Fruit fly (Drosophila melanogaster): ENCODE data around the gene CG18814.

Gene CG18814

DNA sequence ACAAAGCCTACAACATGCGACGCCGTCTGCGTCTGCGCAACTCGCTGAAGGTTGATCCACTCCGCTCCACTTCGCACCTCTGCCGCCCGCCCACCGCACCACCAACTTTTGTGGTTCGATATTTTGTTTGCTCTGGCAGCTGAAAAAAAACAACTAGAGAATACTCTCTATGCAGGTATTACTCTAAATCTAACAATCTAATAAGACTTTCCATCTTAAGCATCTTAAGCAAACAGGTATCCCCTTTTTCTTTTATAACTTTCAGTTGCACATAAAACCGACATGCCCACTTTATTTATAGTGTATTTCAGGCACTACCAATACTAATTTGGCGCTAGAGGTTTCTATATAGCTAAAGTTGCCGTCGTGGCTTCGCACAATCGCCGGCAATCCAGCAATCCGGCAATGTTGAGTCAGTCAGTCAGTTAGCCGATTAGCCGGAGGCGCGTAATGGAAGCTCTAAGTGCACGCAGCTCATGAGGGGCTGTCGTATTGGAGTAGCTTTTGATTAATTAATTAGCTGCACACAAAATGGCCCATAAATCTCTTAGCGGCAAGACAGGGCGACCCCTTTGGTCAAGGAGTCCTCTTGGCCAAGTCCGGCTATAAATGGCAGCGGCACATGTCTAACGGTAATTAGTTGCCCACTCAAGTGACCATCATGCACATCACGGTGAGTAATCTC is 41.3 kb upstream of the CG18814 start, which contains the start of gene CG13058:
Gene CG13058, plus strand, starts transcription at position 635 of the 685 bp plus-strand sequence.
- TF ChIP-seq CrebA (GFP tag; optimal IDR thresholded peaks at IDR 0.05; ENCODE audit: borderline replicate concordance) (no peak), sv (GFP tag; optimal IDR thresholded peaks at IDR 0.05) (peak; percentile 50)

DNA sequence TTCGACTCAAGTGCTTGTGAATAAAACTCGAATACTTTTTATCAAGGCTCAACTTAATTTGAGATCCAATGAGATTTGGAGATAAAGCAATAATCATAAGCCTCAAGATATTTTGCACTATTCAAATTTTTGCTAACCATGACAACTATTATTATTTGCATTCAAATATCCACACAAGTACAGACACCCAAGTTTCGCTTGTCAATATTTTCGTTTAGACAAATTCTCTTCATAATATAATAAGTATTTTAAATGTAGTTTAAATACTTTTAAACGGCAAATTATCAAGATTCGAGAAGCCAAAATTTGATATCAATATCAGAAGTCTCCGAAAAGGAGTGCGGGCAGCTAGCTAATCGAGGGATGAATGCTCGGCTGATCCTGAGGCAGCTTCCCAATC is 40.1 kb upstream of the CG18814 start, which contains the start of gene CG33061:
Gene CG33061, plus strand, starts transcription at position 301 of the 400 bp plus-strand sequence.
- TF ChIP-seq Mio (GFP tag; optimal IDR thresholded peaks at IDR 0.05), result no peak
- no peak for TF ChIP-seq Abd-B (GFP tag; optimal IDR thresholded peaks at IDR 0.05)
- TF ChIP-seq dl (GFP tag; optimal IDR thresholded peaks at IDR 0.05; ENCODE audit: insufficient read depth in 1 of 2, partially characterized antibody in 2 of 2), result no peak
- no peak for TF ChIP-seq br (GFP tag; optimal IDR thresholded peaks at IDR 0.05)
- no peak for TF ChIP-seq h (GFP tag; optimal IDR thresholded peaks at IDR 0.05)
- no peak for TF ChIP-seq usp (GFP tag; optimal IDR thresholded peaks at IDR 0.05)
- no peak for TF ChIP-seq CG9705 (GFP tag; optimal IDR thresholded peaks at IDR 0.05)
- no peak for TF ChIP-seq Sp1 (GFP tag; optimal IDR thresholded peaks at IDR 0.05)
- TF ChIP-seq lola (GFP tag; optimal IDR thresholded peaks at IDR 0.05), result no peak
- no peak for TF ChIP-seq dsf (GFP tag; optimal IDR thresholded peaks at IDR 0.05; ENCODE audit: borderline replicate concordance)
- TF ChIP-seq ey (GFP tag; optimal IDR thresholded peaks at IDR 0.05), result no peak
- TF ChIP-seq Rel (GFP tag; optimal IDR thresholded peaks at IDR 0.05), result no peak
- TF ChIP-seq Rel (tag; optimal IDR thresholded peaks at IDR 0.05), result no peak
- TF ChIP-seq woc (GFP tag; optimal IDR thresholded peaks at IDR 0.05), result no peak
- TF ChIP-seq HLH106 (tag; optimal IDR thresholded peaks at IDR 0.05), result no peak
- no peak for TF ChIP-seq jim (GFP tag; optimal IDR thresholded peaks at IDR 0.05)
- no peak for TF ChIP-seq Hnf4 (GFP tag; optimal IDR thresholded peaks at IDR 0.05)
- no peak for TF ChIP-seq Hr83 (GFP tag; optimal IDR thresholded peaks at IDR 0.05; ENCODE audit: poor library complexity, severe bottlenecking)
- no peak for TF ChIP-seq CG32264 (GFP tag; optimal IDR thresholded peaks at IDR 0.05)
- TF ChIP-seq sage (GFP tag; optimal IDR thresholded peaks at IDR 0.05), result no peak

DNA sequence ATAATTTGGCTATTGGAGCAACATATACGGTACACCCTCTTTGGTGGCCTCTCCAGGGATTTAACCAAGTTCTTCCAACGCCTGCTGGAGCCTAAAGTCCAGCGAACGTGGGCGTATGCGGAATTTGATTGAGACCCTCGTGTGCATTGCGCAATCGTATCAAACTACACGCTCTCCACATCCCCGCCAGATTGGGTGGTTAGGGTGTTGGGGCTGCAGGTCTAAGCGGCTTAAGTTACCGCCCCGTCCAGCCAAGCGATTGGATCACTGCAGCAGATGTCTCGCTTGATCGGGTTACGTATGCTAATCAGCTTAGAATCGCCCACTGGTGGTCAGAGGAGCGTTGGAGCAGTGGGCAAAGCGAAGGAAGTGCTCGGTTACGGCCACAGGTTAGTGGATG is 38.9 kb upstream of the CG18814 start, which contains the start of gene CG33060:
Gene CG33060, plus strand, starts transcription at position 301 of the 400 bp plus-strand sequence.
- TF ChIP-seq Rel (GFP tag; optimal IDR thresholded peaks at IDR 0.05), result no peak
- no peak for TF ChIP-seq Rel (tag; optimal IDR thresholded peaks at IDR 0.05)

DNA sequence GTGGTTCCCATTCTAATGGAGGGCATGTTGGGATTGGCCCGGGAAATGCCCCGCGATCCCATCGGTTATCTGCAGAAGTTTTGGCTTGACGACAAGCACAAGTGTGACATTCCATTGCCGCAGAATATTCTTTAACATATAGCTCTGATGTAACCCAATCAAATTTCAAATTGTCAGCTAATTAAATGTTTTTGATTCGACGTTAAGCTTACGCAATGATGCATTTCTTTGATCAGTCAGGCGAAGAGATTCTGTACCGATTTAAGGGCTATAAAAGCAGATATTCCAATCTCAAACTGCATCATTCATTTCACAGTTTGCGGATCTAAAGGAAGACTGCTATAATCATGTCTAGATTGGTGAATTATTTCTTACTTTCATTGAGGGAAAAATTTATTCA is 38.0 kb upstream of the CG18814 start, which contains the start of gene retinin:
Gene retinin, plus strand, starts transcription at position 301 of the 400 bp plus-strand sequence.
- no peak for TF ChIP-seq Hr78 (GFP tag; optimal IDR thresholded peaks at IDR 0.05)
- no peak for TF ChIP-seq Dfd (GFP tag; optimal IDR thresholded peaks at IDR 0.05)
- no peak for TF ChIP-seq CG32264 (GFP tag; optimal IDR thresholded peaks at IDR 0.05)
- TF ChIP-seq jim (GFP tag; optimal IDR thresholded peaks at IDR 0.05), result no peak
- TF ChIP-seq Rel (GFP tag; optimal IDR thresholded peaks at IDR 0.05), result no peak
- no peak for TF ChIP-seq Rel (tag; optimal IDR thresholded peaks at IDR 0.05)

DNA sequence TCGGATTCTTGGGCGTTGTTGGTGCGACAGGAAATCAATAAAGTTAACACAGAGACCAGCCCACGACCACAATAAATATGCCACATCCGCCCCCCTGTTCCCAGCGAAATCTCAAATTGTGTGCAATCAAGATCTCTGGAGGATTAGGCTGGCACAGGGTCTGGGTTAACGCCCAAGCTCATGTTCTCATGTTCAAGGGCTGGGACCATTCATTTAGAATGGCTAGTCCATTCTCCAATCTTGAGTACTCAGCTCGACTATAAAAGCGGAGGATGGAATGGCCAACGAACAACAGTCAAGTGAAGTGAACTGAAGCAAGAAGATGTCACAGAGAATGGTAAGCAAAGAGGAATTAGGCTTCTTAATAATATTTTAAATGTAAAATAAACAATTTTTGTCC is 36.6 kb upstream of the CG18814 start, which contains the start of gene CG13056:
Gene CG13056, plus strand, starts transcription at position 301 of the 400 bp plus-strand sequence.
- no peak for TF ChIP-seq CrebA (GFP tag; optimal IDR thresholded peaks at IDR 0.05; ENCODE audit: borderline replicate concordance)

DNA sequence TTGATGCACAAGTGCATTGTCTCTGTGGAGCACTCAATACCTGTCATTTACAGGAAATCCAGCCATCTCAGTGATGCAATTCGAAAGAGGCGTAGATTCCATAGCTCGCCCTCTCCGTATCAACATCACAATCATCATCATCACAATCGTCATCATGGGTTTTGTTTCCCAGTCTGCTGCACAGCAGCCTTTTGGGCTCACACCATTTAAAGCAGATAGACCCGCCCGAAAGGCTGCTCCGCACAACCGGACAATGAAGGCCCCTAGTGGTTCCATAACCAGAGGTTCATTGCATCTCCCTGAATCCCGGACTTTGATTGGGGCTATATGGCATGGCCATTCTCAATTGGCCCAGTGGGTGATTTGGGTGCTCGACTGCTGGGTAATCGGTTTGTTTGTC is 34.8 kb upstream of the CG18814 start:
- TF ChIP-seq Dif (GFP tag; optimal IDR thresholded peaks at IDR 0.05; ENCODE audit: partially characterized antibody) (peak; percentile 39), dmrt93B (GFP tag; optimal IDR thresholded peaks at IDR 0.05) (no peak), Vsx2 (GFP tag; optimal IDR thresholded peaks at IDR 0.05; ENCODE audit: partially characterized antibody) (peak; percentile 58), Myc (optimal IDR thresholded peaks at IDR 0.05) (peak; percentile 80), N (GFP tag; optimal IDR thresholded peaks at IDR 0.05) (peak; percentile 79)
